Worm (Caenorhabditis elegans): ENCODE data around the gene rdl-1.

DNA sequence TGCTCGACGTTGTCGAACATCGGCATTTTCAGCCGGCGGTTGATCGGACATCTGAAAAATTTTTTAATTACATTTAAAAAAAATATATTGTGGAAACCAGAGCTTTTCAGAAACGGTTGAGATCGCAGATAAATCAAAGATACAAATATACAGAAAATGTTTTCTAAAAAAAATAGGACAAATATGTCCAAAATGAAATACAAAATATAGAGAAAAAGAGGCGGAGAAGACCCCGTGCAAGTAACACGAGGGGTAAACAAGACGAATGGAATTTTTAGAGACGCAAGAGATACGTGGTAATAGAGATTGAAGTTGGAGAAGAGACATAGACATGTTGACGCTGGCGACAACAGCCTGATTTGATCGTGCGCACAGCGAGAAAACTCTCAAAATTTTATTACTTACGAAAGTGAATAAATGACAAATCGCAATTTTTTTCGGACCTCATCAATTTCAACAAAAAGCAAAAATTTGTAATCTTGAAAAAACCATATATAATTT lies 45.7 kb upstream of the rdl-1 start, which contains the start of gene cdgs-1:
- TF ChIP-seq aly-1 (tag; optimal IDR thresholded peaks at IDR 0.05) (no peak), scrt-1 (GFP tag; IDR thresholded peaks at IDR 0.05) (no peak), pes-1 (GFP tag; IDR thresholded peaks at IDR 0.05) (no peak), ceh-36 (tag; optimal IDR thresholded peaks at IDR 0.05) (no peak), tbx-37 (GFP tag; conservative IDR thresholded peaks at IDR 0.05) (no peak)
